Fruit fly (Drosophila melanogaster) whole organism, wandering third instar larva: ENCODE measurements around the gene pyd3.

Experiments
- CG9705 ChIP-seq: fragments of 200-800 bp; sonication (Bioruptor generic); optimal IDR thresholded peaks from 2 replicates; lab custom pipeline; 2018; ENCODE audit warnings: missing biosample characterization, mild to moderate bottlenecking, missing genetic modification characterization
- HLH106 ChIP-seq: fragments of 200-800 bp; optimal IDR thresholded peaks from 3 replicates; lab custom pipeline; 2019; ENCODE audit warnings: missing biosample characterization, mild to moderate bottlenecking, missing genetic modification characterization, moderate library complexity
- Jra ChIP-seq: sonication (Bioruptor generic); optimal IDR thresholded peaks from 2 replicates; lab custom pipeline; 2016; ENCODE audit warnings: missing biosample characterization, missing genetic modification characterization
- Mio ChIP-seq: sonication (Bioruptor generic); optimal IDR thresholded peaks from 2 replicates; lab custom pipeline; 2016; ENCODE audit warnings: missing biosample characterization, missing genetic modification characterization
- Rel ChIP-seq, 2 experiments: fragments of 200-800 bp; sonication (Bioruptor generic) in 1 of 2; optimal IDR thresholded peaks; 2 replicates in 1 of 2; 3 replicates in 1 of 2; lab custom pipeline; 2016 to 2019; ENCODE audit warnings: mild to moderate bottlenecking in 2 of 2, missing biosample characterization in 2 of 2, missing genetic modification characterization in 2 of 2, moderate library complexity in 1 of 2
- Sp1 ChIP-seq: fragments of 200-800 bp; sonication (Bioruptor generic); optimal IDR thresholded peaks from 3 replicates; lab custom pipeline; 2019; ENCODE audit warnings: missing biosample characterization, mild to moderate bottlenecking, missing genetic modification characterization, moderate library complexity
- Vsx2 ChIP-seq: fragments of 200-300, 225-300 bp; sonication (Bioruptor generic); optimal IDR thresholded peaks from 2 replicates; lab custom pipeline; 2018; ENCODE audit warnings: missing biosample characterization, missing genetic modification characterization; ENCODE audit not compliant: partially characterized antibody
- br ChIP-seq: fragments of 200-800 bp; sonication (Bioruptor generic); optimal IDR thresholded peaks from 2 replicates; lab custom pipeline; 2016; ENCODE audit warnings: missing biosample characterization, missing genetic modification characterization
- dsf ChIP-seq: sonication (Bioruptor generic); optimal IDR thresholded peaks from 2 replicates; lab custom pipeline; 2016; ENCODE audit warnings: missing biosample characterization, missing genetic modification characterization, borderline replicate concordance
- h ChIP-seq: fragments of 200-800 bp; sonication (Bioruptor generic); optimal IDR thresholded peaks from 3 replicates; lab custom pipeline; 2016; ENCODE audit warnings: missing biosample characterization, mild to moderate bottlenecking, missing genetic modification characterization
- pan ChIP-seq: fragments of >200 bp; optimal IDR thresholded peaks from 2 replicates; lab custom pipeline; 2017
- psq ChIP-seq: fragments of 200-800 bp; sonication (Bioruptor generic); optimal IDR thresholded peaks from 3 replicates; lab custom pipeline; 2017; ENCODE audit warnings: missing biosample characterization, mild to moderate bottlenecking, missing genetic modification characterization, moderate library complexity
- usp ChIP-seq: fragments of >200 bp; optimal IDR thresholded peaks from 2 replicates; lab custom pipeline; 2017; ENCODE audit warnings: missing biosample characterization, missing genetic modification characterization

DNA sequence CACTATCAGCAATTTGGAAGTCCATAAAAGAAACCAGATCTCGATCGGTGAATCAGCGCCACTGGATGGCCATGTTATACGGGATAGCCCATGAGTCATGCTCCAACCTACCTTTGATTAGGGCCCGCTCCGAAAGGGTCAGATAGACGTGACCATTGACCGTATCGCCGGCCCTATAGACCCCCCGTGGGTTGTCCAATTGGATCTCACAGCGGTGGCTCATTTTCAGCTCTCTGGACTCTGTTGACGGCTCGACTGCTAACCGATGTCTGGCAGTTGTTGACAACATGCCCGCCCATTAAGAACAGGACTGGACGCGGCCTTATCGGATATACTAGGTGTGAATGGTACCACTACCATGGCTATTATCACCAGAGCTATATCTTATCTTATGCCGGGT is 48.6 kb upstream of the pyd3 start, which contains the start of gene CG18744:
- TF ChIP-seq Sp1 (GFP tag; lab: Kevin White, UChicago) (no peak), Vsx2 (GFP tag; lab: Kevin White, UChicago) (no peak), Rel (GFP tag; optimal IDR thresholded peaks at IDR 0.05; lab: Kevin White, UChicago) (no peak), Rel (tag; optimal IDR thresholded peaks at IDR 0.05; lab: Kevin White, UChicago) (no peak), psq (no peak), dsf (GFP tag; lab: Kevin White, UChicago) (no peak), pan (no peak), usp (GFP tag; lab: Kevin White, UChicago) (no peak), h (no peak), br (no peak), HLH106 (tag; lab: Kevin White, UChicago) (no peak), Mio (GFP tag; lab: Kevin White, UChicago) (no peak), CG9705 (GFP tag; lab: Kevin White, UChicago) (no peak), Jra (GFP tag; lab: Kevin White, UChicago) (no peak)
